Worm (Caenorhabditis elegans): ENCODE results near the gene col-99.
A peak's percentile ranks its signal among the peaks of the same experiment; 100 is the strongest.
"Not testable (repeated sequence)": the region's sequence is repeated elsewhere in the genome, so short reads cannot be mapped to it uniquely, and the experiment has no call there.

col-99 gene

DNA sequence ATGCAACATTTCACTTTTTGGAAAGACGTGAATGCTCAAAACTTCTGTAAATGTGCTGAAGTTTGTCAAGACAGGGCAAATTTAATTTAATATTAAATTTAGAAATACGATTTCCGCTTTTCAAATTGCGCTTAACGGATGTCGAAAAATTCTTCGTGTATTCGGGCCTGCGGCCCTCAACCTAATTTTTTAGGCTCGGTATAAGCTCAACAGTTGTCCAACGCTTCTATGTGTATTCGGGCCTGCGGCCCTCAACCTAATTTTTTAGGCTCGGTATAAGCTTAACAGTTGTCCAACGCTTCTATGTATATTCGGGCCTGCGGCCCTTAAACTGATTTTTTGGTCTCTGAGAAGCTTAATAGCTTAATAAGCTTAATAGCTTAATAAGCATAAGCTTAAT is 28.9 kb downstream of the col-99 start:
- peak; percentile 55; the same call in 1 of the 2 replicates for TF ChIP-seq sea-1 (GFP tag; conservative IDR thresholded peaks at IDR 0.05)
- TF ChIP-seq flt-1 (GFP tag; IDR thresholded peaks at IDR 0.05): no peak

DNA sequence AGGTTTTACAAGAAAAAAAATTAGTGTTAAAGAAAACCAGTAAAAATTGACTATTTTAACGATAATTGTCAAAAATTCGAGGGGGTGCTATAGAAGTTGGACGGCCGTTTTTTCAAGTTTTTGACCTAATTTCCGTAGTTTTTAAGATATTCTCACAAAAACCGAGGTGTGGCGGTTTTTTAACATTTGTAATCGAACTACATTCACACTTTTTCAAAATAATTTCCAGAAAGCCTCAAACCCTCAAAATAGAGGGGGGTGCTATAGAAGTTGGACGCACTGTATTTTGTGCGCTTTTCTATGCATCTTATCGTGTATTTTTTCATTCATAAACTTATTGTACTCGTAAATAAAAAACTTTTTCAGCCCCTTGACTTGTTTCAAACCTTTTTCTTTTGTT is 36.3 kb downstream of the col-99 start, which contains the start of gene F29C4.4:
TSS of gene F29C4.4 (plus strand) at position 301 of the 400 bp plus-strand sequence.
- TF ChIP-seq pes-1 (GFP tag; IDR thresholded peaks at IDR 0.05); tbx-11 (GFP tag; IDR thresholded peaks at IDR 0.05); hmg-4 (GFP tag; optimal IDR thresholded peaks at IDR 0.05): not testable (repeated sequence)

ce11 chrIV:109307-109706 is 38.4 kb downstream of the col-99 start, which contains the start of gene B0545.4:
B0545.4 (minus strand) TSS chrIV:109407.
- TF ChIP-seq ets-7 (tag; optimal IDR thresholded peaks at IDR 0.05) (no peak), F13C5.2 (tag; optimal IDR thresholded peaks at IDR 0.05) (no peak), pes-1 (GFP tag; IDR thresholded peaks at IDR 0.05) (no peak), tra-4 (tag; optimal IDR thresholded peaks at IDR 0.05) (no peak), tbx-37 (GFP tag; conservative IDR thresholded peaks at IDR 0.05) (no peak), hnd-1 (tag; optimal IDR thresholded peaks at IDR 0.05) (no peak), B0310.2 (tag; optimal IDR thresholded peaks at IDR 0.05) (no peak), ama-1 (optimal IDR thresholded peaks at IDR 0.05) (no peak), aly-1 (tag; optimal IDR thresholded peaks at IDR 0.05) (no peak), flt-1 (GFP tag; IDR thresholded peaks at IDR 0.05) (no peak), tbx-11 (GFP tag; IDR thresholded peaks at IDR 0.05) (no peak), hmg-4 (GFP tag; optimal IDR thresholded peaks at IDR 0.05) (no peak), hmbx-1 (tag; optimal IDR thresholded peaks at IDR 0.05) (no peak), sea-1 (GFP tag; conservative IDR thresholded peaks at IDR 0.05) (no peak), ceh-36 (tag; optimal IDR thresholded peaks at IDR 0.05) (no peak), ceh-13 (GFP tag; optimal IDR thresholded peaks at IDR 0.05) (no peak), scrt-1 (GFP tag; IDR thresholded peaks at IDR 0.05) (no peak)

- no peak for TF ChIP-seq hnd-1 (tag; optimal IDR thresholded peaks at IDR 0.05)
- TF ChIP-seq scrt-1 (GFP tag; IDR thresholded peaks at IDR 0.05): no peak
- TF ChIP-seq hmbx-1 (tag; optimal IDR thresholded peaks at IDR 0.05): no peak
- no peak for TF ChIP-seq tbx-11 (GFP tag; IDR thresholded peaks at IDR 0.05)
- TF ChIP-seq F13C5.2 (tag; optimal IDR thresholded peaks at IDR 0.05): no peak
- no peak for TF ChIP-seq tbx-37 (GFP tag; conservative IDR thresholded peaks at IDR 0.05)
Measured at ce11 chrIV:102848-103247, 44.9 kb downstream of the col-99 start.

DNA sequence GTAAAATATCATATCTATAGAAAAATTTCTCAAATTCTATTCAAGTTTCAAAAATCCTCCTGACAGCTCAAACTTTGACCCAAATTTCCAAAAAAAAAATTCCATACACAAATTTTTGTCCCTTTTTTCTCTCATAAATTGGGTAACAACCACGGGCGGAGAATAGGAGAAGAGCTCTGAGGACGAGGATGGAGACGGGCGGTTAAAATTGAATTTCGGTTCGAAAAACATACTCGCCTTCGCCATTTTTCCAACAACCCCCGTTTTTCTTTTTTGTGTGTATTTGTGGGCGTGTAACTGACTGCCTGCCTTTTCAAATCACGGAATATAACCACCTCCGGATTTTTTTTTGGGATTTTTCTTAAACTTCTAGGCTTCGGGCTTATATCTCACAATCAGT is 50.0 kb downstream of the col-99 start:
- TF ChIP-seq F13C5.2 (tag; optimal IDR thresholded peaks at IDR 0.05) (no peak), ama-1 (optimal IDR thresholded peaks at IDR 0.05) (no peak), hnd-1 (tag; optimal IDR thresholded peaks at IDR 0.05) (no peak), aly-1 (tag; optimal IDR thresholded peaks at IDR 0.05) (no peak), flt-1 (GFP tag; IDR thresholded peaks at IDR 0.05) (no peak), sea-1 (GFP tag; conservative IDR thresholded peaks at IDR 0.05) (no peak), ceh-13 (GFP tag; optimal IDR thresholded peaks at IDR 0.05) (no peak), hmbx-1 (tag; optimal IDR thresholded peaks at IDR 0.05) (no peak), tra-4 (tag; optimal IDR thresholded peaks at IDR 0.05) (no peak)

- TF ChIP-seq sea-1 (GFP tag; conservative IDR thresholded peaks at IDR 0.05) (no peak), flt-1 (GFP tag; IDR thresholded peaks at IDR 0.05) (no peak), pes-1 (GFP tag; IDR thresholded peaks at IDR 0.05) (no peak), ceh-36 (tag; optimal IDR thresholded peaks at IDR 0.05) (no peak), B0310.2 (tag; optimal IDR thresholded peaks at IDR 0.05) (no peak), ama-1 (optimal IDR thresholded peaks at IDR 0.05) (no peak), F13C5.2 (tag; optimal IDR thresholded peaks at IDR 0.05) (no peak), hmg-4 (GFP tag; optimal IDR thresholded peaks at IDR 0.05) (no peak), tbx-11 (GFP tag; IDR thresholded peaks at IDR 0.05) (no peak), tbx-37 (GFP tag; conservative IDR thresholded peaks at IDR 0.05) (no peak), hnd-1 (tag; optimal IDR thresholded peaks at IDR 0.05) (no peak), hmbx-1 (tag; optimal IDR thresholded peaks at IDR 0.05) (no peak), ets-7 (tag; optimal IDR thresholded peaks at IDR 0.05) (no peak), scrt-1 (GFP tag; IDR thresholded peaks at IDR 0.05) (no peak), ceh-13 (GFP tag; optimal IDR thresholded peaks at IDR 0.05) (no peak), tra-4 (tag; optimal IDR thresholded peaks at IDR 0.05) (no peak), aly-1 (tag; optimal IDR thresholded peaks at IDR 0.05) (no peak)
Measured at ce11 chrIV:91680-92079, 56.0 kb downstream of the col-99 start, which contains the start of gene tpa-1. tpa-1 (plus strand) TSS chrIV:91980.

DNA sequence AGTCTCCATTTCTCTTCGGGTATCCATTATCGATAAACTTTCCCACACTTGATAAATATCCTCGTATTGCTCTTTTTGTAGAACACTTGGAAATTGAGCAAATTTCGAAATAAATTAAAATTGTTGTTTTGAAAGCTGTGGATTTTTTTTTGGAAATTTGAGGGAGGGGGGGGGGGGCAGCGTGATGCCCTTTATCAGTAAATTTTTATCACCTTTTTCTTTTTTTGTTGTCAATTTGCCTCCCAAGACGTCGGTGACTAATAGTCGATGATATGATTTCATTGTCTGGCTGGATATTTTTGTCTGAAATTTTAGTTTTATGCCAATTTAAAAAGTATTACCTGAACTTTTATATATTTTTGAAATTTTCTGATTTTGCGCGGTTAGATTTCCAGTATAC is 57.7 kb downstream of the col-99 start, which contains the start of gene scl-23:
TSS of gene scl-23 (minus strand) at position 101 of the 400 bp plus-strand sequence.
- TF ChIP-seq sea-1 (GFP tag; conservative IDR thresholded peaks at IDR 0.05) (no peak), hmg-4 (GFP tag; optimal IDR thresholded peaks at IDR 0.05) (no peak), ceh-36 (tag; optimal IDR thresholded peaks at IDR 0.05) (no peak), hnd-1 (tag; optimal IDR thresholded peaks at IDR 0.05) (no peak), ets-7 (tag; optimal IDR thresholded peaks at IDR 0.05) (no peak), tbx-11 (GFP tag; IDR thresholded peaks at IDR 0.05) (no peak), F13C5.2 (tag; optimal IDR thresholded peaks at IDR 0.05) (no peak), tra-4 (tag; optimal IDR thresholded peaks at IDR 0.05) (no peak), pes-1 (GFP tag; IDR thresholded peaks at IDR 0.05) (no peak), scrt-1 (GFP tag; IDR thresholded peaks at IDR 0.05) (no peak), B0310.2 (tag; optimal IDR thresholded peaks at IDR 0.05) (no peak), ama-1 (optimal IDR thresholded peaks at IDR 0.05) (no peak), hmbx-1 (tag; optimal IDR thresholded peaks at IDR 0.05) (no peak), aly-1 (tag; optimal IDR thresholded peaks at IDR 0.05) (no peak), ceh-13 (GFP tag; optimal IDR thresholded peaks at IDR 0.05) (no peak), flt-1 (GFP tag; IDR thresholded peaks at IDR 0.05) (no peak), tbx-37 (GFP tag; conservative IDR thresholded peaks at IDR 0.05) (no peak)

Data from whole organism, early embryonic.